Worm (Caenorhabditis elegans) whole organism, late embryonic: Measurements from ENCODE around the gene Y73F8A.23.
A peak's percentile ranks its signal among the peaks of the same experiment; 100 is the strongest.

Source experiments
- C08G9.2 ChIP-seq: sonication (generic microtip); optimal IDR thresholded peaks from 2 replicates; lab custom pipeline; 2016; ENCODE audit warnings: mild to moderate bottlenecking, missing genetic modification characterization, moderate library complexity, missing compliant biosample characterization
- F13H6.1 ChIP-seq: sonication (generic microtip); optimal IDR thresholded peaks from 2 replicates; lab custom pipeline; 2016; ENCODE audit warnings: missing genetic modification characterization, missing compliant biosample characterization
- T23F11.4 ChIP-seq: fragments of 200-800 bp; sonication (Bioruptor generic); optimal IDR thresholded peaks from 2 replicates; lab custom pipeline; 2018; ENCODE audit warnings: mild to moderate bottlenecking, missing genetic modification characterization, missing compliant biosample characterization
- ahr-1 ChIP-seq: sonication (generic microtip); optimal IDR thresholded peaks from 2 replicates; lab custom pipeline; 2016; ENCODE audit warnings: missing genetic modification characterization, missing compliant biosample characterization
- ceh-14 ChIP-seq: sonication (generic microtip); optimal IDR thresholded peaks from 2 replicates; lab custom pipeline; 2016; ENCODE audit warnings: missing genotype, missing genetic modification characterization, missing compliant biosample characterization
- ceh-18 ChIP-seq: sonication (generic microtip); optimal IDR thresholded peaks from 2 replicates; lab custom pipeline; 2016; ENCODE audit warnings: missing genetic modification characterization, missing compliant biosample characterization
- ceh-19 ChIP-seq: fragments of 200-800 bp; sonication (Bioruptor generic); optimal IDR thresholded peaks from 2 replicates; lab custom pipeline; 2018; ENCODE audit warnings: mild to moderate bottlenecking, missing genetic modification characterization, missing compliant biosample characterization
- ceh-2 ChIP-seq: sonication (generic microtip); optimal IDR thresholded peaks from 2 replicates; lab custom pipeline; 2016; ENCODE audit warnings: missing genotype, missing genetic modification characterization, missing compliant biosample characterization
- ceh-22 ChIP-seq: sonication (generic microtip); optimal IDR thresholded peaks from 2 replicates; lab custom pipeline; 2017; ENCODE audit warnings: missing biosample characterization, missing genetic modification characterization
- ceh-30 ChIP-seq: fragments of 150-350 bp; optimal IDR thresholded peaks from 2 replicates; lab custom pipeline; 2014; ENCODE audit warnings: missing biosample characterization, missing genetic modification characterization
- ceh-31 ChIP-seq: sonication (generic microtip); optimal IDR thresholded peaks from 2 replicates; lab custom pipeline; 2016; ENCODE audit warnings: missing genetic modification characterization, missing compliant biosample characterization
- ceh-34 ChIP-seq: sonication (generic microtip); optimal IDR thresholded peaks from 2 replicates; lab custom pipeline; 2016; ENCODE audit warnings: mild to moderate bottlenecking, missing genetic modification characterization, missing compliant biosample characterization
- ceh-45 ChIP-seq: fragments of 200-800 bp; sonication (Bioruptor generic); IDR thresholded peaks from 2 replicates; pipeline ENCODE4 v1.3.6; 2022; ENCODE audit warnings: missing genetic modification reagents, missing genetic modification characterization, missing compliant biosample characterization
- ceh-6 ChIP-seq: fragments of 200-800 bp; sonication (Bioruptor generic); optimal IDR thresholded peaks from 2 replicates; lab custom pipeline; 2018; ENCODE audit warnings: mild to moderate bottlenecking, missing genetic modification characterization, missing compliant biosample characterization
- ceh-9 ChIP-seq: sonication (generic microtip); optimal IDR thresholded peaks from 2 replicates; lab custom pipeline; 2016; ENCODE audit warnings: mild to moderate bottlenecking, missing genetic modification characterization, inconsistent platforms, missing compliant biosample characterization
- che-1 ChIP-seq: sonication (generic microtip); optimal IDR thresholded peaks from 2 replicates; lab custom pipeline; 2016; ENCODE audit warnings: mild to moderate bottlenecking, missing genetic modification characterization, missing compliant biosample characterization
- dmd-4 ChIP-seq: sonication (generic microtip); optimal IDR thresholded peaks from 2 replicates; lab custom pipeline; 2016; ENCODE audit warnings: borderline replicate concordance, missing genetic modification characterization, missing compliant biosample characterization
- dve-1 ChIP-seq: sonication (generic microtip); optimal IDR thresholded peaks from 2 replicates; lab custom pipeline; 2017; ENCODE audit warnings: antibody characterized with exemption, mild to moderate bottlenecking, missing genetic modification characterization, missing compliant biosample characterization
- elt-2 ChIP-seq: sonication (generic microtip); optimal IDR thresholded peaks from 2 replicates; lab custom pipeline; 2016; ENCODE audit warnings: missing genetic modification reagents, missing genetic modification characterization, missing compliant biosample characterization
- ets-4 ChIP-seq: sonication (generic microtip); optimal IDR thresholded peaks from 2 replicates; lab custom pipeline; 2016; ENCODE audit warnings: missing genetic modification characterization, missing compliant biosample characterization
- fkh-10 ChIP-seq: fragments of 150-350 bp; optimal IDR thresholded peaks from 2 replicates; lab custom pipeline; 2014; ENCODE audit warnings: missing biosample characterization, missing genetic modification reagents, missing genetic modification characterization
- fkh-6 ChIP-seq: sonication (generic microtip); optimal IDR thresholded peaks from 2 replicates; lab custom pipeline; 2016; ENCODE audit warnings: missing genetic modification characterization, missing compliant biosample characterization
- hlh-13 ChIP-seq: fragments of 200-800 bp; sonication (Bioruptor generic); optimal IDR thresholded peaks from 2 replicates; lab custom pipeline; 2018; ENCODE audit warnings: mild to moderate bottlenecking, missing genetic modification characterization, missing compliant biosample characterization
- hlh-15 ChIP-seq: sonication (generic microtip); optimal IDR thresholded peaks from 2 replicates; lab custom pipeline; 2016; ENCODE audit warnings: missing genetic modification characterization, missing compliant biosample characterization
- hlh-30 ChIP-seq: sonication (generic microtip); optimal IDR thresholded peaks from 2 replicates; lab custom pipeline; 2017; ENCODE audit warnings: antibody characterized with exemption, missing genetic modification characterization, missing compliant biosample characterization; ENCODE audit not compliant: insufficient read depth
- hlh-6 ChIP-seq: sonication (generic microtip); optimal IDR thresholded peaks from 2 replicates; lab custom pipeline; 2016; ENCODE audit warnings: missing genotype, missing genetic modification characterization, missing compliant biosample characterization
- hlh-8 ChIP-seq: sonication (generic microtip); optimal IDR thresholded peaks from 2 replicates; lab custom pipeline; 2016; ENCODE audit warnings: missing genotype, missing genetic modification characterization, missing compliant biosample characterization
- lim-6 ChIP-seq: sonication (generic microtip); optimal IDR thresholded peaks from 2 replicates; lab custom pipeline; 2016; ENCODE audit warnings: missing genetic modification characterization, missing compliant biosample characterization
- lin-11 ChIP-seq: fragments of 200-800 bp; sonication (Bioruptor generic); optimal IDR thresholded peaks from 2 replicates; lab custom pipeline; 2018; ENCODE audit warnings: mild to moderate bottlenecking, missing genetic modification characterization, missing compliant biosample characterization
- madf-2 ChIP-seq: sonication (generic microtip); optimal IDR thresholded peaks from 2 replicates; lab custom pipeline; 2017; ENCODE audit warnings: missing genetic modification characterization, missing compliant biosample characterization
- mec-3 ChIP-seq: sonication (generic microtip); optimal IDR thresholded peaks from 2 replicates; lab custom pipeline; 2016; ENCODE audit warnings: borderline replicate concordance, missing genetic modification characterization, missing compliant biosample characterization
- nfya-1 ChIP-seq: sonication (generic microtip); optimal IDR thresholded peaks from 2 replicates; lab custom pipeline; 2017; ENCODE audit warnings: missing genetic modification characterization, mild to moderate bottlenecking, missing compliant biosample characterization, antibody characterized with exemption, moderate library complexity
- nhr-11 ChIP-seq: fragments of 150-350 bp; optimal IDR thresholded peaks from 2 replicates; lab custom pipeline; 2014; ENCODE audit warnings: missing biosample characterization, missing genetic modification characterization
- nhr-232 ChIP-seq: sonication (generic microtip); optimal IDR thresholded peaks from 2 replicates; lab custom pipeline; 2016; ENCODE audit warnings: missing genetic modification characterization, missing compliant biosample characterization
- npax-4 ChIP-seq: sonication (generic microtip); optimal IDR thresholded peaks from 2 replicates; lab custom pipeline; 2016; ENCODE audit warnings: missing genetic modification characterization, missing compliant biosample characterization
- odd-2 ChIP-seq: sonication (generic microtip); optimal IDR thresholded peaks from 2 replicates; lab custom pipeline; 2017; ENCODE audit warnings: antibody characterized with exemption, mild to moderate bottlenecking, missing genetic modification characterization, missing compliant biosample characterization
- pag-3 ChIP-seq: sonication (generic microtip); optimal IDR thresholded peaks from 2 replicates; lab custom pipeline; 2016; ENCODE audit warnings: missing compliant biosample characterization, missing genetic modification characterization, borderline replicate concordance
- pat-9 ChIP-seq: fragments of 200-800 bp; sonication (Bioruptor generic); optimal IDR thresholded peaks from 2 replicates; lab custom pipeline; 2018; ENCODE audit warnings: mild to moderate bottlenecking, missing genetic modification characterization, moderate library complexity, missing compliant biosample characterization
- pros-1 ChIP-seq: fragments of 150-350 bp; optimal IDR thresholded peaks from 2 replicates; lab custom pipeline; 2014; ENCODE audit warnings: missing biosample characterization, missing genetic modification reagents, missing genetic modification characterization
- ref-2 ChIP-seq: sonication (generic microtip); optimal IDR thresholded peaks from 2 replicates; lab custom pipeline; 2016; ENCODE audit warnings: missing genetic modification characterization, missing compliant biosample characterization
- rnt-1 ChIP-seq: sonication (generic microtip); optimal IDR thresholded peaks from 2 replicates; lab custom pipeline; 2016; ENCODE audit warnings: missing genetic modification characterization, missing compliant biosample characterization
- sox-2 ChIP-seq: fragments of 200-800 bp; sonication (Bioruptor generic); IDR thresholded peaks from 2 replicates; pipeline ENCODE4 v1.3.6; 2022; ENCODE audit warnings: missing genetic modification reagents, missing genetic modification characterization, missing compliant biosample characterization
- syd-9 ChIP-seq: sonication (generic microtip); optimal IDR thresholded peaks from 2 replicates; lab custom pipeline; 2016; ENCODE audit warnings: mild to moderate bottlenecking, missing genetic modification characterization, moderate library complexity, missing compliant biosample characterization
- tbx-2 ChIP-seq: sonication (generic microtip); optimal IDR thresholded peaks from 2 replicates; lab custom pipeline; 2016; ENCODE audit warnings: missing genetic modification characterization, missing compliant biosample characterization
- tbx-7 ChIP-seq: sonication (generic microtip); optimal IDR thresholded peaks from 2 replicates; lab custom pipeline; 2016; ENCODE audit warnings: missing genotype, missing genetic modification characterization, missing compliant biosample characterization
- unc-3 ChIP-seq, 2 experiments: fragments of 200-800 bp in 1 of 2; sonication (Bioruptor generic) in 1 of 2; sonication (generic microtip) in 1 of 2; conservative IDR thresholded peaks in 1 of 2; optimal IDR thresholded peaks in 1 of 2; 2 replicates each; pipeline versions ENCODE4 v1.3.6 to Lab custom; 2016 to 2022; ENCODE audit warnings: missing compliant biosample characterization in 2 of 2, missing genetic modification characterization in 2 of 2, missing genetic modification reagents in 1 of 2
- unc-42 ChIP-seq: sonication (generic microtip); optimal IDR thresholded peaks from 2 replicates; lab custom pipeline; 2016; ENCODE audit warnings: missing genotype, missing genetic modification characterization, missing compliant biosample characterization
- unc-86 ChIP-seq: sonication (generic microtip); optimal IDR thresholded peaks from 2 replicates; lab custom pipeline; 2016; ENCODE audit warnings: missing genetic modification characterization, missing compliant biosample characterization
- zip-5 ChIP-seq: sonication (generic microtip); optimal IDR thresholded peaks from 2 replicates; lab custom pipeline; 2016; ENCODE audit warnings: missing genetic modification characterization, missing compliant biosample characterization
- ztf-16 ChIP-seq: sonication (generic microtip); optimal IDR thresholded peaks from 2 replicates; lab custom pipeline; 2017; ENCODE audit warnings: missing genetic modification characterization, missing compliant biosample characterization

Gene Y73F8A.23

DNA sequence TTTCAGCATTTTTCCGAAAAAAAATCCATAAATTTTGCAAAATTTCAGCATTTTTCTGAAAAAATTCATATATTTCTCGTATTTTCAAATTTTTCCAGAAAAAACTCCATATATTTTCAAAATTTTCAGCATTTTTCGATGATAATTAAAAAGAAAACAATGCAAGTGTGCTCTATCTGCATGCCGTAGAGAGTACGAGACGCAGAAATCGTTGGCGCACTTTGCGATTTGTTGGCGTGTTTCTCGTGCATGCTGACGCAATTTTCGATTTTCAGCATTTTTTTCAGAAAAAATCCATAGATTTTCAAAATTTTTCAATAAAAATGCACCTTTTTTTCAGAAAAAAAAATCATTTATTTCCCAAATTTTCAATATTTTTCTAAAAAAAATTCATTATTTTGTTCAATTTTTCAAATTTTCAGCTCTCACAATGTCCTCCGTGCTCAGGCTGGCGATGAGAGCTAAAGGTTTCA is 28.0 kb upstream of the Y73F8A.23 start, which contains the start of gene Y73F8A.27 (continued):
- no peak for TF ChIP-seq hlh-15
- TF ChIP-seq ahr-1 (tag; lab: Kevin White, UChicago) = no peak
- TF ChIP-seq lim-6 (tag; lab: Kevin White, UChicago) = no peak
- TF ChIP-seq ceh-22 (tag; lab: Kevin White, UChicago) = no peak
- no peak for TF ChIP-seq tbx-7 (tag; lab: Kevin White, UChicago)
- no peak for TF ChIP-seq ceh-9 (tag; lab: Kevin White, UChicago)
- no peak for TF ChIP-seq ets-4 (tag; lab: Kevin White, UChicago)
- TF ChIP-seq T23F11.4 = no peak
- no peak for TF ChIP-seq C08G9.2
- TF ChIP-seq rnt-1 (tag; lab: Kevin White, UChicago) = no peak
- TF ChIP-seq pros-1 = no peak
- no peak for TF ChIP-seq pat-9
- no peak for TF ChIP-seq ref-2 (tag; lab: Kevin White, UChicago)
- TF ChIP-seq zip-5 (tag; lab: Kevin White, UChicago) = no peak
- TF ChIP-seq mec-3 (tag; lab: Kevin White, UChicago) = no peak
- TF ChIP-seq ztf-16 = peak; percentile 40
- no peak for TF ChIP-seq ceh-45 (GFP tag; lab: Robert Waterston, UW)
- TF ChIP-seq ceh-19 (GFP tag; lab: Kevin White, UChicago) = no peak
- TF ChIP-seq ceh-18 (tag; lab: Kevin White, UChicago) = no peak
- TF ChIP-seq syd-9 (tag; lab: Kevin White, UChicago) = no peak
- TF ChIP-seq hlh-8 (tag; lab: Kevin White, UChicago) = no peak
- TF ChIP-seq odd-2 (tag; lab: Kevin White, UChicago) = no peak
- peak; percentile 33 for TF ChIP-seq ceh-14 (tag; lab: Kevin White, UChicago)
- no peak for TF ChIP-seq dmd-4 (tag; lab: Kevin White, UChicago)
- no peak for TF ChIP-seq hlh-6 (tag; lab: Kevin White, UChicago)
- no peak for TF ChIP-seq lin-11
- no peak for TF ChIP-seq unc-3 (GFP tag; conservative IDR thresholded peaks at IDR 0.05; lab: Robert Waterston, UW)
- TF ChIP-seq unc-3 (tag; optimal IDR thresholded peaks at IDR 0.05; lab: Kevin White, UChicago) = no peak
- TF ChIP-seq unc-42 = peak; percentile 38
- peak; percentile 45 for TF ChIP-seq tbx-2 (tag; lab: Kevin White, UChicago)
- TF ChIP-seq ceh-30 (tag; lab: Kevin White, UChicago) = no peak
- no peak for TF ChIP-seq che-1
- no peak for TF ChIP-seq fkh-6
- peak; percentile 76 for TF ChIP-seq nfya-1 (tag; lab: Kevin White, UChicago)
- no peak for TF ChIP-seq nhr-11 (tag; lab: Kevin White, UChicago)
- TF ChIP-seq npax-4 (tag; lab: Kevin White, UChicago) = no peak
- peak; percentile 39 for TF ChIP-seq dve-1
- TF ChIP-seq ceh-31 = no peak
- TF ChIP-seq hlh-13 (GFP tag; lab: Kevin White, UChicago) = no peak
- no peak for TF ChIP-seq pag-3 (tag; lab: Kevin White, UChicago)
- TF ChIP-seq fkh-10 (GFP tag; lab: Kevin White, UChicago) = no peak
- peak; percentile 60 for TF ChIP-seq elt-2 (tag; lab: Kevin White, UChicago)
- TF ChIP-seq nhr-232 (tag; lab: Kevin White, UChicago) = no peak

DNA sequence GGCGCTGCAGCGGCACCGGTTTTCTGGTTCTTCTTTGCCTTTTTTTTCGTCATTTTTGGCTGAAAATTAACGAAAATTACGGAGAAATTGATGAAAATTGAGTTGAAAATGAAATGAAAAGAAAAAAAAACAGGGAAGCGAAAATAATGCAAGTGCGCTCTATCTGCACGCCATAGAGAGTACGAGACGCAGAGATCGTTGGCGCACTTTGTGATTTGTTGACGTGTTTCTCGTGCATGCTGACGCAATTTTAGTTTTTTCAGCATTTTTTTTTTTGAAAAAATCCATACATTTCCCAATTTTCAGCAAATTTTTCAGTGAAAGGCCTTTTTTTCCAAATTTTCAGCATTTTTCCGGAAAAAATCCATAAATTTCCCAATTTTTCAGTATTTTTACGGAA is 27.0 kb upstream of the Y73F8A.23 start, which contains the start of gene ntl-11:
Gene ntl-11 (minus strand): TSS at position 66 of the 400 bp plus-strand sequence.
- peak; percentile 12 for TF ChIP-seq F13H6.1
- TF ChIP-seq hlh-13 (GFP tag; lab: Kevin White, UChicago) = no peak
- 0 out of 2 replicates have a peak, but pooled peaks have one; percentile 21 for TF ChIP-seq sox-2 (GFP tag; lab: Robert Waterston, UW)
- TF ChIP-seq ceh-2 = peak; percentile 15
- TF ChIP-seq unc-86 (tag; lab: Kevin White, UChicago) = peak; percentile 71
- TF ChIP-seq dve-1 = peak; percentile 84
- TF ChIP-seq hlh-30 (tag; lab: Kevin White, UChicago) = peak; percentile 56
- TF ChIP-seq unc-42 = peak; percentile 70
- TF ChIP-seq syd-9 (tag; lab: Kevin White, UChicago) = no peak
- no peak for TF ChIP-seq hlh-15
- TF ChIP-seq fkh-6 = no peak
- peak; percentile 56 for TF ChIP-seq ceh-31
- TF ChIP-seq fkh-10 (GFP tag; lab: Kevin White, UChicago) = peak; percentile 5
- no peak for TF ChIP-seq unc-3 (GFP tag; conservative IDR thresholded peaks at IDR 0.05; lab: Robert Waterston, UW)
- TF ChIP-seq unc-3 (tag; optimal IDR thresholded peaks at IDR 0.05; lab: Kevin White, UChicago) = peak; percentile 34
- no peak for TF ChIP-seq zip-5 (tag; lab: Kevin White, UChicago)
- TF ChIP-seq ceh-34 (tag; lab: Kevin White, UChicago) = peak; percentile 73
- TF ChIP-seq ztf-16 = peak; percentile 34
- TF ChIP-seq ahr-1 (tag; lab: Kevin White, UChicago) = no peak
- peak; percentile 91 for TF ChIP-seq nfya-1 (tag; lab: Kevin White, UChicago)
- no peak for TF ChIP-seq ceh-6 (GFP tag; lab: Kevin White, UChicago)
- TF ChIP-seq elt-2 (tag; lab: Kevin White, UChicago) = peak; percentile 64
- TF ChIP-seq madf-2 (tag; lab: Kevin White, UChicago) = peak; percentile 14
